Worm (Caenorhabditis elegans) whole organism, mixed stage, embryonic: ENCODE measurements around the gene btbd-10.

Source experiments
- drap-1 ChIP-seq: fragments of 200-800 bp; sonication (Bioruptor generic); optimal IDR thresholded peaks from 3 replicates; lab custom pipeline; 2018; ENCODE audit warnings: mild to moderate bottlenecking, missing genetic modification characterization, missing compliant biosample characterization
- nhr-237 ChIP-seq: fragments of 150-350 bp; optimal IDR thresholded peaks from 2 replicates; lab custom pipeline; 2014; ENCODE audit warnings: missing biosample characterization, missing genetic modification characterization
- snpc-4 ChIP-seq: fragments of 150-350 bp; optimal IDR thresholded peaks from 2 replicates; lab custom pipeline; 2014; ENCODE audit warnings: missing biosample characterization, missing genetic modification characterization
- sptf-1 ChIP-seq: sonication (generic microtip); optimal IDR thresholded peaks from 2 replicates; lab custom pipeline; 2017; ENCODE audit warnings: mild to moderate bottlenecking, missing genetic modification characterization, moderate library complexity, missing compliant biosample characterization

ce11 chrII:4915572-4915971 is 10.8 kb downstream of the btbd-10 start:
- TF ChIP-seq drap-1 (no peak), sptf-1 (tag; lab: Kevin White, UChicago) (no peak), snpc-4 (no peak), nhr-237 (tag; lab: Kevin White, UChicago) (no peak)
